Worm (Caenorhabditis elegans) whole organism, early embryonic: ENCODE measurements around the gene cng-1.

Source experiments
- aly-1 ChIP-seq: sonication (generic microtip); optimal IDR thresholded peaks from 2 replicates; lab custom pipeline; 2016; ENCODE audit warnings: missing genetic modification characterization, missing compliant biosample characterization
- ama-1 ChIP-seq: fragments of 150-350 bp; optimal IDR thresholded peaks from 2 replicates; lab custom pipeline; 2014
- flt-1 ChIP-seq: fragments of 200-800 bp; sonication (Bioruptor generic); IDR thresholded peaks from 2 replicates; pipeline ENCODE4 v1.3.6; 2022; ENCODE audit warnings: missing genetic modification characterization, missing compliant biosample characterization
- hmbx-1 ChIP-seq: sonication (generic microtip); optimal IDR thresholded peaks from 2 replicates; lab custom pipeline; 2016; ENCODE audit warnings: mild to moderate bottlenecking, missing genetic modification characterization, missing compliant biosample characterization
- pes-1 ChIP-seq: fragments of 200-800 bp; sonication (Bioruptor generic); IDR thresholded peaks from 2 replicates; pipeline ENCODE4 v1.3.6; 2022; ENCODE audit warnings: missing genetic modification reagents, missing genetic modification characterization, missing compliant biosample characterization
- tbx-11 ChIP-seq: fragments of 200-800 bp; sonication (Bioruptor generic); IDR thresholded peaks from 2 replicates; pipeline ENCODE4 v1.3.6; 2022; ENCODE audit warnings: missing genetic modification characterization, missing compliant biosample characterization
- tbx-37 ChIP-seq: fragments of 200-800 bp; sonication (Bioruptor generic); conservative IDR thresholded peaks from 2 replicates; pipeline ENCODE4 v1.3.6; 2022; ENCODE audit warnings: missing genetic modification reagents, missing genetic modification characterization, missing compliant biosample characterization

DNA sequence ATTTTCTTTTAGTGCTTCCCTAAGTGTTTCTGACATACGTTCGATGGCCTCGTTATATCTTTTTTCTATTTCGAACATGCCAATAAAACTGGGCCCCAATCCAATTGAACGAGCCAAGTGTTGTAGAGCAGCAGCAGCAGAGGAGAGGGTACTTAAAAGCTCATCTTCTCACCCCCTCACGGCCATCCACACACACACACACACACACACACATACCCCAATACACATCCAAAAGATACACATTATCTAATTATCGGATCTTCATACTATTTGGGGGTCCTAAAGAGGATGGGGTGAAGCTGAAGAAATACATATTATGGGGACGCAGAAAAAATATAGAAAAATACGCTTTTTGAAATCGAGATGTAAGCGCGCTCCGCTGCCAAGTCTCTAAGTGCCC lies 41.5 kb upstream of the cng-1 start:
- TF ChIP-seq aly-1 (no peak), ama-1 (no peak), tbx-11 (GFP tag; lab: Robert Waterston, UW) (0 out of 2 replicates have a peak, but pooled peaks have one; percentile 24), tbx-37 (GFP tag; lab: Robert Waterston, UW) (no peak), flt-1 (no peak), hmbx-1 (tag; lab: Kevin White, UChicago) (no peak), pes-1 (GFP tag; lab: Robert Waterston, UW) (no peak)
